Worm (Caenorhabditis elegans) whole organism, midembryonic: ENCODE data around the gene K10H10.9.

ENCODE experiments used
- flt-1 ChIP-seq: fragments of 200-800 bp; sonication (Bioruptor generic); IDR thresholded peaks from 2 replicates; pipeline ENCODE4 v1.3.6; 2022; ENCODE audit warnings: missing genetic modification characterization, missing compliant biosample characterization
- ztf-29 ChIP-seq: fragments of 200-800 bp; sonication (Bioruptor generic); IDR thresholded peaks from 2 replicates; pipeline ENCODE4 v1.3.6; 2022; ENCODE audit warnings: missing genetic modification reagents, missing genetic modification characterization, missing compliant biosample characterization

ce11 chrII:14537728-14538127, 22.8 kb upstream of the K10H10.9 start, which contains the start of the genes clec-147 and C04H5.7:
- no peak for TF ChIP-seq ztf-29
- TF ChIP-seq flt-1 (GFP tag; lab: Robert Waterston, UW): no peak
